Fruit fly (Drosophila melanogaster) whole organism, embryonic: ENCODE results near the gene Vps13D.
A peak's percentile ranks its signal among the peaks of the same experiment; 100 is the strongest.

Experiments used
- ATbp ChIP-seq: fragments of 200-800 bp; sonication (Bioruptor generic); optimal IDR thresholded peaks from 2 replicates; lab custom pipeline; 2017; ENCODE audit warnings: missing biosample characterization, mild to moderate bottlenecking, missing genetic modification characterization, missing genetic modification reagents
- Blimp-1 ChIP-seq: fragments of 200-800 bp; sonication (Bioruptor generic); optimal IDR thresholded peaks from 3 replicates; lab custom pipeline; 2018; ENCODE audit warnings: missing biosample characterization, missing genetic modification characterization, mild to moderate bottlenecking, moderate library complexity, missing genetic modification reagents
- Bteb2 ChIP-seq: fragments of 200-800 bp; sonication (Bioruptor generic); optimal IDR thresholded peaks from 2 replicates; lab custom pipeline; 2016; ENCODE audit warnings: missing biosample characterization, missing genetic modification characterization
- CG10431 ChIP-seq: fragments of 200-800 bp; sonication (Bioruptor generic); optimal IDR thresholded peaks from 3 replicates; lab custom pipeline; 2018; ENCODE audit warnings: missing biosample characterization, mild to moderate bottlenecking, missing genetic modification characterization
- CG12219 ChIP-seq: fragments of 200-800 bp; sonication (Bioruptor generic); optimal IDR thresholded peaks from 3 replicates; lab custom pipeline; 2018; ENCODE audit warnings: missing biosample characterization, mild to moderate bottlenecking, missing genetic modification characterization
- CG12659 ChIP-seq: fragments of 200-800 bp; sonication (Bioruptor generic); optimal IDR thresholded peaks from 3 replicates; lab custom pipeline; 2017; ENCODE audit warnings: mild to moderate bottlenecking, missing biosample characterization, missing genetic modification reagents, missing genetic modification characterization
- CG12744 ChIP-seq: fragments of 200-800 bp; sonication (Bioruptor generic); optimal IDR thresholded peaks from 2 replicates; lab custom pipeline; 2016; ENCODE audit warnings: missing biosample characterization, missing genetic modification characterization
- CG14710 ChIP-seq: fragments of 200-800 bp; sonication (Bioruptor generic); optimal IDR thresholded peaks from 3 replicates; lab custom pipeline; 2019; ENCODE audit warnings: missing biosample characterization, mild to moderate bottlenecking, missing genetic modification characterization, moderate library complexity
- CG1602 ChIP-seq: fragments of 200-800 bp; sonication (Bioruptor generic); optimal IDR thresholded peaks from 3 replicates; lab custom pipeline; 2016; ENCODE audit warnings: missing biosample characterization, missing genetic modification characterization
- CG16815 ChIP-seq: fragments of 200-800 bp; sonication (Bioruptor generic); optimal IDR thresholded peaks from 3 replicates; lab custom pipeline; 2017; ENCODE audit warnings: missing biosample characterization, mild to moderate bottlenecking, missing genetic modification characterization
- CG17328 ChIP-seq: fragments of 200-800 bp; sonication (Bioruptor generic); IDR thresholded peaks from 2 replicates; pipeline ENCODE4 v1.3.6; 2022; ENCODE audit warnings: missing biosample characterization, missing genetic modification characterization
- CG2202 ChIP-seq: fragments of 200-800 bp; sonication (Bioruptor generic); optimal IDR thresholded peaks from 2 replicates; lab custom pipeline; 2018; ENCODE audit warnings: missing biosample characterization, mild to moderate bottlenecking, missing genetic modification characterization
- CG3407 ChIP-seq: fragments of 200-800 bp; sonication (Bioruptor generic); optimal IDR thresholded peaks from 2 replicates; lab custom pipeline; 2018; ENCODE audit warnings: missing biosample characterization, mild to moderate bottlenecking, missing genetic modification characterization
- CG3726 ChIP-seq: fragments of 200-800 bp; sonication (Bioruptor generic); IDR thresholded peaks from 3 replicates; pipeline ENCODE4, ENCODE4 v1.3.6; 2022; ENCODE audit warnings: missing biosample characterization, missing genetic modification characterization
- CG3847 ChIP-seq: fragments of 200-800 bp; sonication (Bioruptor generic); IDR thresholded peaks from 2 replicates; pipeline ENCODE4 v1.3.6; 2022; ENCODE audit warnings: missing biosample characterization, missing genetic modification characterization
- CG4360 ChIP-seq: fragments of 200-800 bp; sonication (Bioruptor generic); IDR thresholded peaks from 2 replicates; pipeline ENCODE4 v1.3.6; 2022; ENCODE audit warnings: missing biosample characterization, missing genetic modification characterization
- CG5180 ChIP-seq: fragments of 200-800 bp; sonication (Bioruptor generic); optimal IDR thresholded peaks from 3 replicates; lab custom pipeline; 2017; ENCODE audit warnings: missing biosample characterization, missing genetic modification characterization, mild to moderate bottlenecking, moderate library complexity, missing genetic modification reagents
- CG6175 ChIP-seq: fragments of 200-800 bp; sonication (Bioruptor generic); IDR thresholded peaks from 3 replicates; pipeline ENCODE4 v1.3.6; 2022; ENCODE audit warnings: missing biosample characterization, missing genetic modification characterization
- CG6272 ChIP-seq: fragments of 200-800 bp; sonication (Bioruptor generic); IDR thresholded peaks from 2 replicates; pipeline ENCODE4 v1.3.6; 2022; ENCODE audit warnings: missing biosample characterization, missing genetic modification characterization
- CG6765 ChIP-seq: fragments of 200-800 bp; sonication (Bioruptor generic); optimal IDR thresholded peaks from 3 replicates; lab custom pipeline; 2017; ENCODE audit warnings: missing biosample characterization, mild to moderate bottlenecking, missing genetic modification characterization
- CG7357 ChIP-seq: fragments of 200-800 bp; sonication (Bioruptor generic); IDR thresholded peaks from 3 replicates; pipeline ENCODE4 v1.3.6; 2022; ENCODE audit warnings: missing biosample characterization, missing genetic modification characterization
- CG7372 ChIP-seq: fragments of 200-800 bp; sonication (Bioruptor generic); IDR thresholded peaks from 2 replicates; pipeline ENCODE4 v1.3.6; 2022; ENCODE audit warnings: missing biosample characterization, missing genetic modification characterization
- CG7786 ChIP-seq: fragments of 200-800 bp; sonication (Bioruptor generic); optimal IDR thresholded peaks from 2 replicates; lab custom pipeline; 2016; ENCODE audit warnings: missing biosample characterization, missing genetic modification characterization
- CG7963 ChIP-seq: fragments of 200-800 bp; sonication (Bioruptor generic); IDR thresholded peaks from 3 replicates; pipeline ENCODE4 v1.3.6; 2022; ENCODE audit warnings: missing biosample characterization, missing genetic modification characterization; ENCODE audit not compliant: partially characterized antibody
- CG8359 ChIP-seq: fragments of 200-800 bp; sonication (Bioruptor generic); optimal IDR thresholded peaks from 2 replicates; lab custom pipeline; 2017; ENCODE audit warnings: missing biosample characterization, mild to moderate bottlenecking, missing genetic modification characterization, borderline replicate concordance
- CG8388 ChIP-seq: fragments of 200-800 bp; sonication (Bioruptor generic); optimal IDR thresholded peaks from 2 replicates; lab custom pipeline; 2019; ENCODE audit warnings: missing biosample characterization, mild to moderate bottlenecking, missing genetic modification characterization, moderate library complexity
- CG9215 ChIP-seq: fragments of 200-800 bp; sonication (Bioruptor generic); IDR thresholded peaks from 2 replicates; pipeline ENCODE4 v1.3.6; 2022; ENCODE audit warnings: missing biosample characterization, missing genetic modification characterization
- Camta ChIP-seq: fragments of 200-800 bp; sonication (Bioruptor generic); optimal IDR thresholded peaks from 2 replicates; lab custom pipeline; 2016; ENCODE audit warnings: missing biosample characterization, missing genetic modification characterization
- HLH4C ChIP-seq: fragments of 200-800 bp; sonication (Bioruptor generic); IDR thresholded peaks from 3 replicates; pipeline ENCODE4 v1.3.6; 2022; ENCODE audit warnings: missing biosample characterization, missing genetic modification characterization; ENCODE audit not compliant: partially characterized antibody
- HmgD ChIP-seq: fragments of 200-800 bp; sonication (Bioruptor generic); optimal IDR thresholded peaks from 3 replicates; lab custom pipeline; 2016; ENCODE audit warnings: missing biosample characterization, missing genetic modification characterization
- MESR4 ChIP-seq: fragments of 200-800 bp; sonication (Bioruptor generic); optimal IDR thresholded peaks from 2 replicates; lab custom pipeline; 2018; ENCODE audit warnings: missing biosample characterization, mild to moderate bottlenecking, missing genetic modification characterization, moderate library complexity
- Mrtf ChIP-seq: fragments of 200-800 bp; sonication (Bioruptor generic); IDR thresholded peaks from 3 replicates; pipeline ENCODE4 v1.3.6; 2022; ENCODE audit warnings: missing biosample characterization, missing genetic modification characterization
- Sox100B ChIP-seq: fragments of 200-800 bp; sonication (Bioruptor generic); optimal IDR thresholded peaks from 3 replicates; lab custom pipeline; 2018; ENCODE audit warnings: missing biosample characterization, mild to moderate bottlenecking, missing genetic modification characterization
- Sox102F ChIP-seq: fragments of 200-800 bp; sonication (Bioruptor generic); optimal IDR thresholded peaks from 2 replicates; lab custom pipeline; 2018; ENCODE audit warnings: missing biosample characterization, mild to moderate bottlenecking, missing genetic modification characterization, moderate library complexity
- ash1 ChIP-seq: fragments of 200-800 bp; sonication (Bioruptor generic); optimal IDR thresholded peaks from 2 replicates; lab custom pipeline; 2018; ENCODE audit warnings: missing biosample characterization, mild to moderate bottlenecking, missing genetic modification characterization
- bsh ChIP-seq, 2 experiments: fragments of 200-800 bp; sonication (Bioruptor generic); optimal IDR thresholded peaks; 2 replicates each; lab custom pipeline; 2017 to 2018; ENCODE audit warnings: mild to moderate bottlenecking in 2 of 2, missing biosample characterization in 2 of 2, missing genetic modification characterization in 2 of 2, moderate library complexity in 1 of 2
- danr ChIP-seq: fragments of 200-800 bp; sonication (Bioruptor generic); IDR thresholded peaks from 2 replicates; pipeline ENCODE4 v1.3.6; 2022; ENCODE audit warnings: missing biosample characterization, missing genetic modification characterization
- dm ChIP-seq: fragments of 200-800 bp; sonication (Bioruptor generic); optimal IDR thresholded peaks from 3 replicates; lab custom pipeline; 2016; ENCODE audit warnings: missing biosample characterization, missing genetic modification characterization
- gfzf ChIP-seq: fragments of 200-800 bp; sonication (Bioruptor generic); optimal IDR thresholded peaks from 2 replicates; lab custom pipeline; 2016; ENCODE audit warnings: missing biosample characterization, mild to moderate bottlenecking, missing genetic modification characterization, moderate library complexity
- hb ChIP-seq: fragments of 200-800 bp; sonication (Bioruptor generic); IDR thresholded peaks from 3 replicates; pipeline ENCODE4 v1.3.6; 2022; ENCODE audit warnings: missing biosample characterization, missing genetic modification characterization; ENCODE audit not compliant: partially characterized antibody
- hth ChIP-seq: fragments of >200 bp; optimal IDR thresholded peaks from 2 replicates; lab custom pipeline; 2017; ENCODE audit warnings: inconsistent platforms
- ind ChIP-seq: fragments of 200-800 bp; sonication (Bioruptor generic); optimal IDR thresholded peaks from 3 replicates; lab custom pipeline; 2016; ENCODE audit warnings: missing biosample characterization, missing genetic modification characterization
- knrl ChIP-seq: fragments of 200-800 bp; sonication (Bioruptor generic); IDR thresholded peaks from 3 replicates; pipeline ENCODE4 v1.3.6; 2022; ENCODE audit warnings: missing biosample characterization, missing genetic modification characterization; ENCODE audit not compliant: partially characterized antibody
- mld ChIP-seq: fragments of 200-800 bp; sonication (Bioruptor generic); IDR thresholded peaks from 3 replicates; pipeline ENCODE4 v1.3.6; 2022; ENCODE audit warnings: missing biosample characterization, missing genetic modification characterization; ENCODE audit not compliant: partially characterized antibody
- nerfin-2 ChIP-seq: fragments of 200-800 bp; sonication (Bioruptor generic); IDR thresholded peaks from 2 replicates; pipeline ENCODE4 v1.3.6; 2022; ENCODE audit warnings: missing biosample characterization, missing genetic modification characterization; ENCODE audit not compliant: partially characterized antibody
- pzg ChIP-seq: fragments of 200-800 bp; sonication (Bioruptor generic); optimal IDR thresholded peaks from 3 replicates; lab custom pipeline; 2018; ENCODE audit warnings: missing biosample characterization, mild to moderate bottlenecking, missing genetic modification characterization, moderate library complexity
- sens ChIP-seq: fragments of 200-800 bp; sonication (Bioruptor generic); peaks from one replicate; lab custom pipeline; 2016; ENCODE audit warnings: missing biosample characterization, missing genetic modification characterization
- tna ChIP-seq: fragments of 200-800 bp; sonication (Bioruptor generic); IDR thresholded peaks from 2 replicates; pipeline ENCODE4 v1.3.6; 2022; ENCODE audit warnings: missing biosample characterization, missing genetic modification characterization; ENCODE audit not compliant: partially characterized antibody
- wdn ChIP-seq: fragments of 200-800 bp; sonication (Bioruptor generic); IDR thresholded peaks from 2 replicates; pipeline ENCODE4 v1.3.6; 2022; ENCODE audit warnings: missing biosample characterization, missing genetic modification characterization
- wor ChIP-seq: fragments of 200-800 bp; sonication (Bioruptor generic); IDR thresholded peaks from 2 replicates; pipeline ENCODE4 v1.3.6; 2022; ENCODE audit warnings: missing biosample characterization, missing genetic modification characterization
- zf30C ChIP-seq: fragments of 200-800 bp; sonication (Bioruptor generic); optimal IDR thresholded peaks from 3 replicates; lab custom pipeline; 2018; ENCODE audit warnings: missing biosample characterization, mild to moderate bottlenecking, missing genetic modification characterization

Vps13D gene

DNA sequence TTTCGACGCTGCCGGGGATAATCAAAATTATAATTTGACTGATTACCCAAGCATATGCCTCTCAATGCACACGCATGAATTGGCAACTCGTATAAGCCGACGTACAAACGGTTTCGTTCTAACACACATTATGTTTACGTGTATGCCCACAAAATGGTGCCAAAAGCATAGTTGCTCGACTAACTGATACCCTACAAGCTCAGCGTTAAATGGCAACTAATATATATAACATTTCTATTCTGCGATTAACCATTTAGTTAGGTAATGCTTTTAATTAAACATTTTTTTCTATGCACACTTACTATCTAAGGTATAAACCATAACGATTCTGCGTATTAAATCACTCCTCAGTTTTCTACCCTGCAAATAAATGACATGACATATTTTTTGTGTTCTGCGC, 34.1 kb upstream of the Vps13D start (continued):
- TF ChIP-seq CG17328 (GFP tag; lab: Robert Waterston, UW) (0 out of 2 replicates have a peak, but pooled peaks have one; percentile 24), Camta (GFP tag; lab: Kevin White, UChicago) (no peak), pzg (no peak), ATbp (GFP tag; lab: Kevin White, UChicago) (no peak), wor (GFP tag; lab: Robert Waterston, UW) (no peak), hth (lab: Kevin White, UChicago) (no peak), CG7357 (no peak), zf30C (GFP tag; lab: Kevin White, UChicago) (no peak), Mrtf (GFP tag; lab: Robert Waterston, UW) (no peak), danr (no peak), CG8359 (GFP tag; lab: Kevin White, UChicago) (no peak), CG6272 (GFP tag; lab: Robert Waterston, UW) (no peak), HLH4C (GFP tag; lab: Robert Waterston, UW) (peak; percentile 69), CG1602 (GFP tag; lab: Kevin White, UChicago) (no peak), nerfin-2 (GFP tag; lab: Robert Waterston, UW) (no peak), CG12744 (no peak), CG8388 (GFP tag; lab: Kevin White, UChicago) (no peak), CG9215 (GFP tag; lab: Robert Waterston, UW) (no peak), HmgD (GFP tag; lab: Kevin White, UChicago) (no peak), CG12219 (GFP tag; lab: Kevin White, UChicago) (no peak), dm (GFP tag; lab: Kevin White, UChicago) (no peak), CG3726 (GFP tag; lab: Robert Waterston, UW) (no peak), hb (0 out of 3 replicates have a peak, but pooled peaks have one; percentile 52), CG16815 (GFP tag; lab: Kevin White, UChicago) (no peak), CG14710 (no peak), Bteb2 (no peak), wdn (GFP tag; lab: Robert Waterston, UW) (no peak), tna (GFP tag; lab: Robert Waterston, UW) (peak; percentile 25; the same call in 1 of the 2 replicates), knrl (GFP tag; lab: Robert Waterston, UW) (no peak), CG6175 (GFP tag; lab: Robert Waterston, UW) (no peak), CG4360 (no peak), mld (0 out of 3 replicates have a peak, but pooled peaks have one; percentile 62), CG10431 (no peak), CG2202 (no peak), CG7963 (peak; percentile 62; the same call in 2 of the 3 replicates), CG6765 (no peak), CG3847 (GFP tag; lab: Robert Waterston, UW) (no peak), CG7786 (no peak), Sox100B (no peak), CG5180 (GFP tag; lab: Kevin White, UChicago) (no peak), CG12659 (GFP tag; lab: Kevin White, UChicago) (no peak), CG7372 (GFP tag; lab: Robert Waterston, UW) (no peak), Sox102F (no peak), CG3407 (GFP tag; lab: Kevin White, UChicago) (no peak), MESR4 (no peak), Blimp-1 (GFP tag; lab: Kevin White, UChicago) (no peak), bsh (GFP tag; optimal IDR thresholded peaks at IDR 0.05; lab: Kevin White, UChicago) (peak in 1 of 2 experiments; percentile 1), gfzf (GFP tag; lab: Kevin White, UChicago) (no peak), ash1 (GFP tag; lab: Kevin White, UChicago) (no peak), ind (GFP tag; lab: Kevin White, UChicago) (no peak), sens (GFP tag; lab: Kevin White, UChicago) (peak; percentile 33)
